Worm (Caenorhabditis elegans): Measurements from ENCODE around the gene nphp-1.

ce11 chrII:10646901-10647566 lies 5.0 kb downstream of the nphp-1 start, which contains the start of gene M28.10:
- TF ChIP-seq nhr-28 (tag; optimal IDR thresholded peaks at IDR 0.05) (no peak), nhr-12 (tag; optimal IDR thresholded peaks at IDR 0.05) (no peak), tbx-8 (GFP tag; optimal IDR thresholded peaks at IDR 0.05) (no peak), mls-2 (tag; optimal IDR thresholded peaks at IDR 0.05) (no peak), nhr-237 (tag; optimal IDR thresholded peaks at IDR 0.05) (no peak), ces-1 (GFP tag; optimal IDR thresholded peaks at IDR 0.05) (no peak), snpc-4 (tag; optimal IDR thresholded peaks at IDR 0.05) (no peak)
